Worm (Caenorhabditis elegans): ENCODE measurements around the gene mfn-1.
A peak's percentile ranks its signal among the peaks of the same experiment; 100 is the strongest.

Gene mfn-1

DNA sequence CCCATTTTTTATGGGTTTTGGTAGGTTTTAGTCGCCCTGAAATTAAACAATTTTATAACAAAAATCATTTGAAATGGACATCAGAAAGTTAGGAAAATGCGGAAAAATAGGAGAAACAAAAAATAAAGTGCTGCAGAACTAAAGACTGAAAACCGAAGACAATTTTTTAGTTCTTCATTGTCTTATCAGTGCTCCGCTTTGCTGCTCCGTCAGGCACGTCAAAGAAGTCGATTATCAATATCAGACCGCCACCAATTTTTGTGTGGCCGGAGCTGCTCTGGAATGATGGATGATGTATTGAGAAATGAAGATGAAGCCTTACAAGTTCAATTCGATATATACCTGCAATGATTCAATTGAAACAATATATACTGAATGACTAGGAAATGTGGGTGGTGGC, 33.4 kb downstream of the mfn-1 start, which contains the start of gene vha-6:
Gene vha-6, minus strand, starts transcription at position 36 of the 400 bp plus-strand sequence.
- TF ChIP-seq dmd-6 (GFP tag; IDR thresholded peaks at IDR 0.05) (peak; percentile 67), snpc-4 (tag; optimal IDR thresholded peaks at IDR 0.05) (no peak), nhr-77 (tag; optimal IDR thresholded peaks at IDR 0.05) (peak; percentile 48), mep-1 (tag; optimal IDR thresholded peaks at IDR 0.05) (peak; percentile 2), daf-16 (GFP tag; optimal IDR thresholded peaks at IDR 0.05) (no peak), daf-16 (tag; optimal IDR thresholded peaks at IDR 0.05) (peak; percentile 50), hlh-11 (tag; optimal IDR thresholded peaks at IDR 0.05) (peak; percentile 54), dve-1 (tag; optimal IDR thresholded peaks at IDR 0.05; ENCODE audit: insufficient read depth) (peak; percentile 39), ces-1 (GFP tag; optimal IDR thresholded peaks at IDR 0.05) (no peak), pqm-1 (tag; optimal IDR thresholded peaks at IDR 0.05) (peak; percentile 93), nhr-28 (tag; optimal IDR thresholded peaks at IDR 0.05) (peak; percentile 58), ZK337.2 (GFP tag; IDR thresholded peaks at IDR 0.05) (no peak)

DNA sequence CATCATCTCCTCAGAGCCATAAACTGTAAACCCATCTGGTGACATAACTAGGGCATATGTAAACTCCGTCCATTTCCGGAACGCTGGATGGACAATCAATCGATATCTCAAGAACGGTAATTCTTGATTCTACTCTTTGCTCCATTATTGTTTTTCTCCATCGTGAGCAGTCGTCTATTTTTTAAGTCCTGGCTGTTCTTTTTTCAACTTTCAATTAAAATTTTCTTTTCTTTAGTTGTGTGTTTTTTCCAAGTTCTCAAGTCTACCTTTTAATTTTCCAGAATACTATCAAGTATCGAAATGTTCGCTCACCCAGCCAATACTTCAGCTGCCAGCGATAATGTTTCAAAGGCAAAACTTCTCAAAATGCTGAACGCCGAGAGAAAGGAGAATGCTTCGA, 37.9 kb downstream of the mfn-1 start, which contains the start of gene C05D12.5:
Gene C05D12.5, plus strand, starts transcription at position 301 of the 400 bp plus-strand sequence.
- no peak for TF ChIP-seq nhr-28 (tag; optimal IDR thresholded peaks at IDR 0.05)
- no peak for TF ChIP-seq fos-1 (tag; optimal IDR thresholded peaks at IDR 0.05)
- TF ChIP-seq mdl-1 (tag; optimal IDR thresholded peaks at IDR 0.05) = no peak
- no peak for TF ChIP-seq dve-1 (tag; optimal IDR thresholded peaks at IDR 0.05; ENCODE audit: insufficient read depth)
- no peak for TF ChIP-seq lim-7 (GFP tag; IDR thresholded peaks at IDR 0.05)
- TF ChIP-seq egl-43 (GFP tag; IDR thresholded peaks at IDR 0.05) = no peak

DNA sequence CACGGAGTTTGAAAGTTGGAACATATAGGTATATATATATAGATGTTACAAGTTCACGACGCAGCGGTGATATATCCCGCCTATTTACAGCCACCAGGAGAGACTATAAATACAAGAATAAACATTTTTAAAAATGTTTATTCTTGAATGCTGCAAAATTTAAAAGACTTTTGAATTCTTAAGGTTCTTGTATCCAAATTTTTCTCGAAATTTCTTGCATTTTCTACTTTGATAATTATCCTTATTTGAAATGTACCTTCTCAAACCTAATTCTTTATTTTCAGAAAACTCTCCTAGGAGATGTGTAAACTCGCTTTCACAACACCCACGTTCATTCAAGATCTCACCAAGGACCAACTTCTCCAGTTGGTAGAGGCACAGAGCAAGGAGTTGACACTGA, 40.2 kb downstream of the mfn-1 start, which contains the start of gene C05D12.4:
Gene C05D12.4, plus strand, starts transcription at position 301 of the 400 bp plus-strand sequence.
- no peak for TF ChIP-seq daf-12 (tag; optimal IDR thresholded peaks at IDR 0.05)
- no peak for TF ChIP-seq ceh-28 (tag; optimal IDR thresholded peaks at IDR 0.05)
- no peak for TF ChIP-seq nhr-237 (tag; optimal IDR thresholded peaks at IDR 0.05)
- TF ChIP-seq attf-4 (tag; optimal IDR thresholded peaks at IDR 0.05) = no peak
- TF ChIP-seq mxl-2 (GFP tag; conservative IDR thresholded peaks at IDR 0.05) = no peak
- TF ChIP-seq aha-1 (tag) = peak; percentile 3
- no peak for TF ChIP-seq lin-13 (GFP tag; optimal IDR thresholded peaks at IDR 0.05)

DNA sequence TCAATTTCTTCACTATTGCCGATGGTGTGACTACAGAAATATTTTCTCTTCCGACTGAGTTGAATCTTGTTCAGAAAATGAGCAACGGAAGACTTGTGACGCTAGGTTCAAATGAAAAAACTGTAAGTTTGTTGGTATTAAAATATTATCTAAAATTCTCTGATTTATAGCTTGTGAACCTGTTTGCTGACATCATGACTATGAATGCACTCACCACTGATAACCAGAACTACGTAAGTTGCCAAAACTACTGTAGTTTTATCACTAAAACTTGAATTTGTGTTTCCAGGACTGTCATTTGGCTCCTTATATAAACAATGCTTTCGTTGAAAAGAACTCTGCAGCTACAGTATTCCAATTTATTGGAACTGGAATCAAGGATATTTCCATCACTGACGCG, 43.2 kb downstream of the mfn-1 start:
- TF ChIP-seq hlh-11 (tag; optimal IDR thresholded peaks at IDR 0.05) = peak; percentile 5
- peak; percentile 46 for TF ChIP-seq nhr-28 (tag; optimal IDR thresholded peaks at IDR 0.05)
- TF ChIP-seq egl-27 (tag; optimal IDR thresholded peaks at IDR 0.05) = no peak
- TF ChIP-seq unc-39 (tag; optimal IDR thresholded peaks at IDR 0.05) = no peak
- TF ChIP-seq dmd-6 (GFP tag; IDR thresholded peaks at IDR 0.05) = peak; percentile 52
- peak; percentile 46 for TF ChIP-seq pqm-1 (tag; optimal IDR thresholded peaks at IDR 0.05)

DNA sequence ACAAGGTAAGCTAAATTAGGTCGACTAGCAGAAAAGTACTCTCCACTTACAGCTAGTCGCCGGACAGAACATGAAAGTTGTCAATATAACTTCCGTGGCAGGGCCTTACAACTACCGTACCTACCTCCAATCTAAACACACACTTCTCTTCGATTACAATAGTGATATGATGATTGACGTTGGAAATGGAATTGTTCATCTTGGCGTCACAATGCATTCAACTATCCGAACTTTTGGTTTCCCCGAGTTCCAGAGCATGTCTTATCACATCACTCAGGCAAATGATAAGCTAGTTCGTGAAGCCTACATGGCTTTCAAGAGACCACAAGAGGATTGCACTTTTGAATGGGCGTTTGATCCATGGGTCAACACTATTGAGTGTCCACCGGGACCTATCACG, 44.5 kb downstream of the mfn-1 start:
- TF ChIP-seq lin-1 (GFP tag; IDR thresholded peaks at IDR 0.05) (no peak), lin-38 (GFP tag; IDR thresholded peaks at IDR 0.05) (no peak), ZK546.5 (tag; optimal IDR thresholded peaks at IDR 0.05) (no peak), hlh-11 (tag; optimal IDR thresholded peaks at IDR 0.05) (peak; percentile 14), sdz-12 (GFP tag; optimal IDR thresholded peaks at IDR 0.05) (no peak), dmd-6 (GFP tag; IDR thresholded peaks at IDR 0.05) (peak; percentile 90), Y5F2A.4 (GFP tag; optimal IDR thresholded peaks at IDR 0.05) (no peak), aha-1 (tag) (peak; percentile 9)

DNA sequence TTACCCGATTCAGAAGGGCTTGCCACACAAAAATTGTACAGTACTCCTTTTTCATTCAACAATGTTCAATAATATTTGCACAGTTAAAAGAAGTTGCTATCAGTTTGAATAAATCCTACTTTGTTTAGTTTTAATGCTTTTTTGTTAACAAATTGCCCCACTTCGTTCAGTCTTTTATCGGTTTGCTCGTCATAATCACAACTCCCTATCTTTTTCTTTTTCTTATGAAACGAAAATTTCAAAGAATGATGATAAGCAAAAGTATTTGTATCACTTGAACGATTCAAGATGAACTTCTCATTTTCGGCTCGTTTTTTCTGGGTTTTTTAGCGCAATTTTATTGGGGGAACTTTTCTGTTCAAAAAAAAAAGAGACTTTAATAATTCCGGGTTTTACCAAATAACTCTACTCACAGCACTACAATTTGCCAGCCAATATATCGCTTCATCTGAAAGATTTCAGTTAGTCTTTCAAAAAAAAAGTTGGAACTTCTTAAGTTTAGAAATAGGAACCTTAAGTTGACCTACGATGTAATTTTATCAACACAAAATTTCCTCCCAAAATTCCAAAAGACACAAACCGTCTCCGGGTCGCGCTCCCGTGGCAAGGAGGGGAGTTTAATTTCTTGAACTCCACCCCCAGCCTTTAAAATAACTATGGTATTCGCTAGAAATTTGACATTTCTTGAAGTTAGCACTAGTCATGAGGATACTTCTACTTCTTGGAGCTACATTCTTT, 47.1 kb downstream of the mfn-1 start, which contains the start of gene C05D12.3:
Gene C05D12.3, plus strand, starts transcription at position 688 of the 738 bp plus-strand sequence.
- TF ChIP-seq pqm-1 (tag; optimal IDR thresholded peaks at IDR 0.05) (peak; percentile 79), dmd-6 (GFP tag; IDR thresholded peaks at IDR 0.05) (peak; percentile 28; the same call in 1 of the 2 replicates), F26F4.8 (GFP tag; conservative IDR thresholded peaks at IDR 0.05) (no peak), dmd-9 (GFP tag; IDR thresholded peaks at IDR 0.05) (no peak), dve-1 (tag; optimal IDR thresholded peaks at IDR 0.05; ENCODE audit: insufficient read depth) (peak; percentile 47), nhr-28 (tag; optimal IDR thresholded peaks at IDR 0.05) (peak; percentile 54), nhr-102 (tag; optimal IDR thresholded peaks at IDR 0.05) (no peak), aly-2 (tag; optimal IDR thresholded peaks at IDR 0.05) (no peak), unc-62 (GFP tag; optimal IDR thresholded peaks at IDR 0.05 in 1 of 2) (no peak), unc-62 (tag; optimal IDR thresholded peaks at IDR 0.05) (no peak), daf-16 (GFP tag; optimal IDR thresholded peaks at IDR 0.05) (no peak), daf-16 (tag; optimal IDR thresholded peaks at IDR 0.05) (peak; percentile 24), ceh-44 (GFP tag; IDR thresholded peaks at IDR 0.05) (no peak), nhr-25 (tag; optimal IDR thresholded peaks at IDR 0.05; ENCODE audit: borderline replicate concordance, insufficient read depth) (no peak)
